Worm (Caenorhabditis elegans) whole organism, late embryonic: Measurements from ENCODE around the gene sir-2.3.

Experiments
- ceh-30 ChIP-seq: fragments of 150-350 bp; optimal IDR thresholded peaks from 2 replicates; lab custom pipeline; 2014; ENCODE audit warnings: missing biosample characterization, missing genetic modification characterization
- fkh-6 ChIP-seq: sonication (generic microtip); optimal IDR thresholded peaks from 2 replicates; lab custom pipeline; 2016; ENCODE audit warnings: missing genetic modification characterization, missing compliant biosample characterization
- mec-3 ChIP-seq: sonication (generic microtip); optimal IDR thresholded peaks from 2 replicates; lab custom pipeline; 2016; ENCODE audit warnings: borderline replicate concordance, missing genetic modification characterization, missing compliant biosample characterization
- nhr-232 ChIP-seq: sonication (generic microtip); optimal IDR thresholded peaks from 2 replicates; lab custom pipeline; 2016; ENCODE audit warnings: missing genetic modification characterization, missing compliant biosample characterization

DNA sequence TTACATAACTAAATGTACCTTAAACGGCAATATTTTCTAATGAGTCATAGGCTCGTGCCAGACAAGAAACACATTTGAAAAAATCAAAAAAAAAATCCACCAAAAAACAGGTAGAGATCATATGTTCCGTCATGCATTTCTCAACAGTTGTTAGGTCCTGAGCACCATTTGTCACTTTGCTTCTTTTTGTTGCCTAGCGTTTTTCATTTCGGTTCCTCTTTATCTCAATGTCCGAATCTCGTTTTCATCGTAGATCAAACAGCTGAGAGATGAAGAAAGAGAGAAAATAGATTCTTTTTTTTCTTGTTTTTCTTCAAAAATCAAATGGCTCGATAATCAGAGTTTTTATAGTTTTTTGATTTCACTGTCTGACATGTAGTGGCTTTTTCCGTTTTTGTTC lies 9.5 kb downstream of the sir-2.3 start:
- TF ChIP-seq fkh-6 (no peak), ceh-30 (tag; lab: Kevin White, UChicago) (no peak), mec-3 (tag; lab: Kevin White, UChicago) (no peak), nhr-232 (tag; lab: Kevin White, UChicago) (no peak)
